Worm (Caenorhabditis elegans): Measurements from ENCODE around the gene ceh-1.
A peak's percentile ranks its signal among the peaks of the same experiment; 100 is the strongest.

The ceh-1 gene

DNA sequence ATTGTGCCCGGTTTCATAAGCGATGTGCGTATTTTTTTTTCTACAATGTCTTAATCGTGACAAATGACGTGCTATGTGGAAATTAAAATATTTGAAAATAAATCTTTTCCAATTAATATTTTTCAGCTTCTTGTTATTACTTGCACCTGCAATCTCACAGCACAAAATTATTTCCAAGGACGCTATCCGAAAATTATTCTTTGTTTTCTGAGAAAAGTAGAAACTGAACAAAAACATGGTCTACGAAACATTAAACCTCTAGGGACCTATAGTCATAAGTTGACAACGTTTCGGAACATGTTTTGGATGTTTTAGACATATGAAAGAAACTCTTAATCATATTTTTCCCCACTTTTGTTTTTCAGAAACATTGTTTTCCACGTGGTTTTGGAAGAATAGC is 25.6 kb downstream of the ceh-1 start:
- TF ChIP-seq ztf-1 (GFP tag; conservative IDR thresholded peaks at IDR 0.05), result no peak

DNA sequence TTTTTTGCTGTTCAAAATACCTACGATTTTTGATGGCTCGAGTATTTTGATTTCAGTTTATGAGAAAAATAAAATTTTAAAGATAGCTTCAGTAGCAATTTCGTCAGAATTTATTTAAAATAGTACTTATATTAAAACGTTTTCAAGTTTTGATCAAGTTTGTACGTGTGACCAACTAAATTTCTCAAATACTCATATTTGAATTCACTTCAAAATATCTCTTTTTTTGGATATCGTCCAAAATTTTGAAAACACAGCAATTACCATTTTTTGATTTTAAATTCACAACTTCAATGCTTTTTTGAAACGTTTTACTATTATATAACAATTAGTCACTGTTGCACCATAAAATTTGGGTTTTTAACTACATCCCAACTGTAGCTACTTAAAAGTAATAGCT is 27.1 kb downstream of the ceh-1 start:
- TF ChIP-seq ztf-4 (tag; optimal IDR thresholded peaks at IDR 0.05), result no peak
- TF ChIP-seq mab-5 (tag; optimal IDR thresholded peaks at IDR 0.05), result no peak
- TF ChIP-seq snpc-4 (tag; optimal IDR thresholded peaks at IDR 0.05), result no peak
- TF ChIP-seq ZK546.5 (tag; optimal IDR thresholded peaks at IDR 0.05), result no peak
- TF ChIP-seq ceh-16 (tag; optimal IDR thresholded peaks at IDR 0.05), result no peak
- TF ChIP-seq ztf-1 (GFP tag; conservative IDR thresholded peaks at IDR 0.05), result no peak
- no peak for TF ChIP-seq sma-9 (GFP tag; optimal IDR thresholded peaks at IDR 0.05)
- no peak for TF ChIP-seq sma-9 (tag; optimal IDR thresholded peaks at IDR 0.05)
- TF ChIP-seq gmeb-1 (tag; optimal IDR thresholded peaks at IDR 0.05), result no peak
- no peak for TF ChIP-seq crh-2 (tag; optimal IDR thresholded peaks at IDR 0.05)
- no peak for TF ChIP-seq mdl-1 (tag; optimal IDR thresholded peaks at IDR 0.05)
- no peak for TF ChIP-seq zag-1 (tag; optimal IDR thresholded peaks at IDR 0.05)
- no peak for TF ChIP-seq ceh-82 (tag; optimal IDR thresholded peaks at IDR 0.05)
- TF ChIP-seq lsy-2 (tag; optimal IDR thresholded peaks at IDR 0.05), result no peak

DNA sequence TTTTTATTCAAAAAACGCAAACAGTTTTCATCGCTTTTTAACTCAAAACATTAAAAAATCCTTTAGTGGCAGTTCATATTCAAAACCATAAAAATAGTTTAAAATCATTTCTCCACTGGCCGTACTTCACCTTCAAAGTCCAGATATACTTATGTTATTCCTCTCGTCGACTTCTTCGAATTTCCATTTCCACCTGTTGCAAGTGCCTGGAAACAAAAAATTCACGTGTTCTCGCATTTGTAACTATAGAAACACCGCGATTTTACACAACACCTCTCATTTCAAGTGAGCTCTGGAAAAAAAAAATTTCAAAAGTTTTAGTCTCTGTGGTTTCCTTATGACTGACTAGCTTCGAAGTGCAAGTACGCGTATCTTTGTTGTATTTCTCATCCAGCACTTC is 28.9 kb downstream of the ceh-1 start:
- no peak for TF ChIP-seq unc-39 (tag; optimal IDR thresholded peaks at IDR 0.05)
- TF ChIP-seq nhr-25 (tag; optimal IDR thresholded peaks at IDR 0.05), result no peak
- TF ChIP-seq R02D3.7 (tag; optimal IDR thresholded peaks at IDR 0.05), result no peak
- TF ChIP-seq ztf-11 (tag; optimal IDR thresholded peaks at IDR 0.05), result no peak
- TF ChIP-seq zag-1 (tag; optimal IDR thresholded peaks at IDR 0.05), result no peak
- no peak for TF ChIP-seq ZK546.5 (tag; optimal IDR thresholded peaks at IDR 0.05)
- TF ChIP-seq sem-4 (tag; optimal IDR thresholded peaks at IDR 0.05), result no peak
- TF ChIP-seq gmeb-1 (tag; optimal IDR thresholded peaks at IDR 0.05), result no peak
- no peak for TF ChIP-seq sma-3 (GFP tag; optimal IDR thresholded peaks at IDR 0.05)
- no peak for TF ChIP-seq unc-55 (GFP tag; optimal IDR thresholded peaks at IDR 0.05)
- no peak for TF ChIP-seq crh-2 (tag; optimal IDR thresholded peaks at IDR 0.05)
- no peak for TF ChIP-seq skn-1 (tag; optimal IDR thresholded peaks at IDR 0.05)
- no peak for TF ChIP-seq C34F6.9 (tag; optimal IDR thresholded peaks at IDR 0.05)
- no peak for TF ChIP-seq lin-39 (tag; optimal IDR thresholded peaks at IDR 0.05)
- TF ChIP-seq dmd-4 (tag; optimal IDR thresholded peaks at IDR 0.05), result no peak
- no peak for TF ChIP-seq ztf-1 (GFP tag; conservative IDR thresholded peaks at IDR 0.05)
- no peak for TF ChIP-seq Y55F3AM.14 (GFP tag; optimal IDR thresholded peaks at IDR 0.05)

DNA sequence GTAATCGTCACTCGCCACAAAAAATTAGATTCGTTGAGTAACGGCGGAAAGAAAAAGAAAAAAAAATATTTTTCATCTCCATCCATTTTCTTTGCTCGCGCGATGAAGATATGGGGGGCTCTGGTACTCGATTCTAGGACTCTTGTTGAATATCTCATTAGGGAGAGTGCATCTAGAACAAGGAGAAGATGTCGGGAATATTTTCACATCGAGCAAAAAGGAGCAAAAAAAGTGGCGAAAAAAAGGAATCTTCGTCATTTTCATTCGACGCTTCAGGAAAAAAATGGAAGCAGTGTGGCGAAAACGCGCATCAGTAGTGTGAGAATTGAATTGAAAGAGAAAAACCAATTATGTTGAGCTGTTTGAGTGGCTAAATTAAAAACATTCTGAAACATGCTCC is 30.2 kb downstream of the ceh-1 start:
- no peak for TF ChIP-seq ztf-1 (GFP tag; conservative IDR thresholded peaks at IDR 0.05)
- no peak for TF ChIP-seq lin-39 (tag; optimal IDR thresholded peaks at IDR 0.05)
- TF ChIP-seq unc-62 (GFP tag; optimal IDR thresholded peaks at IDR 0.05), result no peak
- no peak for TF ChIP-seq ama-1 (optimal IDR thresholded peaks at IDR 0.05)
- TF ChIP-seq nhr-11 (tag; optimal IDR thresholded peaks at IDR 0.05), result no peak
- no peak for TF ChIP-seq mbf-1 (tag; optimal IDR thresholded peaks at IDR 0.05)

DNA sequence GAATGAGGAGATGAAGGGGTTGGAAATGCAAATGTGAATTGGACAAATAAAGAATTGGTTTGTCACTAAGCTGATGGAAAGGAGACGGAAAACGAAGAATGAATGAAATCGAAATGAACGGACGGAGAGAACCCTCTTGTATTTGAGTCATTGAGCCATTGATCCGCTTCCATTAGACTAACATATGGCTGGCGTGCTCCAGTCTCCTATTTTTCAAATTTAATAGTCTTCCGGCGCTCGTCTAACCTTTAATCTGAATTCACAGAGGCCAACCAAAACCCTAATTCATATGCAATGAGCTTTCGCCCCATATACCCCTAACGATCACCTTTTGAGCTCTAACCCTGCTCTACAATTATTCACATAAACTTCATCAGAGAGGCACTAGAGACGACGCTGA is 31.9 kb downstream of the ceh-1 start, which contains the start of gene C46C11.3:
TSS of gene C46C11.3 (plus strand) at position 301 of the 400 bp plus-strand sequence.
- TF ChIP-seq ztf-4 (tag; optimal IDR thresholded peaks at IDR 0.05) (no peak), sma-3 (GFP tag; optimal IDR thresholded peaks at IDR 0.05) (no peak), crh-2 (tag; optimal IDR thresholded peaks at IDR 0.05) (no peak), nhr-129 (tag; optimal IDR thresholded peaks at IDR 0.05) (no peak), mdl-1 (tag; optimal IDR thresholded peaks at IDR 0.05) (no peak), nhr-77 (tag; optimal IDR thresholded peaks at IDR 0.05) (no peak), R02D3.7 (tag; optimal IDR thresholded peaks at IDR 0.05) (no peak), mbf-1 (tag; optimal IDR thresholded peaks at IDR 0.05) (no peak)

DNA sequence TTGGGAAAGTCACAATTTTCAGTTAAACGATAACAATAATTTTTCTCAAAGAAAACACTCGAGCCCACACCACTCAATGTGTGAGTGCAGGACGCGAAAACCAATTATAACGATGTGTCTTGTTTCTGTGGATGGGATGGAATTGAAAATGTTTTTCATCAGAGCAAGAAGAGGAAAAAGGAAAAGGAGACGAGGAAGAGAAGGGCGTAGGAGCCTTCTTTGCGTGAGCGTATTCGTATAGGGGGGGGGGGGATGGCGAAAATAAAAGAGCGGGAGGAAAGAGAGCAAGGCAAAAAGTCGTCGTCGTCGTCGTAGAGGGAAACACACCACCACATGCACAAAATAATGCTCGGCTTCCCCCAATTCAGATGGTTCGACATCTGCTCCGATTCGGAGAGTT is 33.9 kb downstream of the ceh-1 start:
- TF ChIP-seq crh-2 (tag; optimal IDR thresholded peaks at IDR 0.05) (no peak), C34F6.9 (tag; optimal IDR thresholded peaks at IDR 0.05) (no peak), zag-1 (tag; optimal IDR thresholded peaks at IDR 0.05) (peak; percentile 58), ZK546.5 (tag; optimal IDR thresholded peaks at IDR 0.05) (no peak), mbf-1 (tag; optimal IDR thresholded peaks at IDR 0.05) (no peak), dmd-4 (tag; optimal IDR thresholded peaks at IDR 0.05) (no peak), unc-55 (GFP tag; optimal IDR thresholded peaks at IDR 0.05) (peak; percentile 33), ztf-11 (tag; optimal IDR thresholded peaks at IDR 0.05) (no peak), blmp-1 (tag; optimal IDR thresholded peaks at IDR 0.05; ENCODE audit: insufficient read depth) (no peak), gmeb-1 (tag; optimal IDR thresholded peaks at IDR 0.05) (no peak), aly-2 (tag; optimal IDR thresholded peaks at IDR 0.05) (no peak), R02D3.7 (tag; optimal IDR thresholded peaks at IDR 0.05) (no peak), lin-11 (tag; optimal IDR thresholded peaks at IDR 0.05) (peak; percentile 31)

Measured in whole organism, L2 larva.